Fruit fly (Drosophila melanogaster): Measurements from ENCODE around the gene Tl.

Gene Tl

DNA sequence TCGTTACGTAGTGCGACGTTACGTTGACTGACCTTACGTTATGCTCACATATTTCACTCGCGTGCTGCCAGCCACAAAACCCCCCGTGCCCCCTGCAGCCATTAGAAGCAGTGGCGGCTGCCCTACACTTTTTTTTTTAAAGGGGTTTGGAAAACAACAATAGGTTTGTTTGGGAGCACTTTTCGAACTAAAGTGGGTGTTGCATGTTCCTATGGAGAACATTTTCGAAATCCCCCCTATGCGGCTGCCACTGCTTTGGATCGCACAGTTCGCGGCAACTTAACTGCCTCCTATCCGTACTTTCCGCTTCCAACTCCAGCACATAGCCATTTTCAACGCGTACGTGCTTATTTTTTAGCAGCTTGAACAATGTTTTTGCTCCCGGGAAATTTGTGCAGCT lies 54.9 kb downstream of the Tl start (continued):
- TF ChIP-seq CG3281 (GFP tag; optimal IDR thresholded peaks at IDR 0.05) = no peak
- TF ChIP-seq CG12155 (GFP tag; optimal IDR thresholded peaks at IDR 0.05) = no peak
- TF ChIP-seq ham (GFP tag; IDR thresholded peaks at IDR 0.05) = no peak
- TF ChIP-seq Dp (GFP tag; optimal IDR thresholded peaks at IDR 0.05) = no peak
- TF ChIP-seq Mad (GFP tag; optimal IDR thresholded peaks at IDR 0.05) = no peak
- no peak for TF ChIP-seq CG16779 (GFP tag; IDR thresholded peaks at IDR 0.05)
- TF ChIP-seq Abd-B (GFP tag; optimal IDR thresholded peaks at IDR 0.05) = peak; percentile 15
- 0 out of 3 replicates have a peak, but pooled peaks have one; percentile 15 for TF ChIP-seq Aef1 (GFP tag; IDR thresholded peaks at IDR 0.05)
- TF ChIP-seq vvl (GFP tag; IDR thresholded peaks at IDR 0.05) = peak; percentile 51
- TF ChIP-seq Bteb2 (GFP tag; optimal IDR thresholded peaks at IDR 0.05) = no peak
- no peak for TF ChIP-seq CG12071 (GFP tag; optimal IDR thresholded peaks at IDR 0.05)
- TF ChIP-seq her (GFP tag; optimal IDR thresholded peaks at IDR 0.05) = peak; percentile 5
- no peak for TF ChIP-seq CG10431 (GFP tag; optimal IDR thresholded peaks at IDR 0.05)
- no peak for TF ChIP-seq BtbVII (GFP tag; optimal IDR thresholded peaks at IDR 0.05)
- no peak for TF ChIP-seq CG18764 (GFP tag; optimal IDR thresholded peaks at IDR 0.05)
- TF ChIP-seq CG14965 (GFP tag; optimal IDR thresholded peaks at IDR 0.05; ENCODE audit: borderline replicate concordance) = no peak
- TF ChIP-seq disco-r (GFP tag; optimal IDR thresholded peaks at IDR 0.05) = no peak
- no peak for TF ChIP-seq CG15601 (tag; optimal IDR thresholded peaks at IDR 0.05)
- no peak for TF ChIP-seq CG18011 (GFP tag; optimal IDR thresholded peaks at IDR 0.05)
- no peak for TF ChIP-seq eyg (GFP tag; optimal IDR thresholded peaks at IDR 0.05)
- no peak for TF ChIP-seq oc (tag; optimal IDR thresholded peaks at IDR 0.05)
- no peak for TF ChIP-seq Chrac-16 (GFP tag; optimal IDR thresholded peaks at IDR 0.05)
- no peak for TF ChIP-seq CG1792 (GFP tag; optimal IDR thresholded peaks at IDR 0.05)
- TF ChIP-seq Camta (GFP tag; optimal IDR thresholded peaks at IDR 0.05) = no peak
- TF ChIP-seq CG11695 (GFP tag; IDR thresholded peaks at IDR 0.05) = no peak
- TF ChIP-seq Side (GFP tag; optimal IDR thresholded peaks at IDR 0.05) = no peak
- no peak; the same call in 1 of the 2 replicates for TF ChIP-seq onecut (GFP tag; IDR thresholded peaks at IDR 0.05)
- no peak for TF ChIP-seq jing (GFP tag; optimal IDR thresholded peaks at IDR 0.05)
- no peak for TF ChIP-seq Bdp1 (GFP tag; optimal IDR thresholded peaks at IDR 0.05)
- peak; percentile 10 for TF ChIP-seq CG7556 (GFP tag; optimal IDR thresholded peaks at IDR 0.05)
- no peak for TF ChIP-seq crp (GFP tag; optimal IDR thresholded peaks at IDR 0.05)
- TF ChIP-seq cwo (GFP tag; optimal IDR thresholded peaks at IDR 0.05) = no peak
- TF ChIP-seq CG17359 (tag; optimal IDR thresholded peaks at IDR 0.05) = no peak
- no peak for TF ChIP-seq slp2 (GFP tag; optimal IDR thresholded peaks at IDR 0.05)
- TF ChIP-seq zen (tag; optimal IDR thresholded peaks at IDR 0.05) = no peak
- 0 out of 3 replicates have a peak, but pooled peaks have one; percentile 42 for TF ChIP-seq dysf (GFP tag; IDR thresholded peaks at IDR 0.05)
- TF ChIP-seq sim (GFP tag; IDR thresholded peaks at IDR 0.05) = no peak
- TF ChIP-seq Hmr (GFP tag; optimal IDR thresholded peaks at IDR 0.05) = peak; percentile 25
- no peak for TF ChIP-seq az2 (GFP tag; optimal IDR thresholded peaks at IDR 0.05)
- no peak for TF ChIP-seq CG8765 (GFP tag; IDR thresholded peaks at IDR 0.05)
- no peak for TF ChIP-seq CG4707 (GFP tag; optimal IDR thresholded peaks at IDR 0.05)
- no peak for TF ChIP-seq sima (GFP tag; optimal IDR thresholded peaks at IDR 0.05)
- peak; percentile 17; the same call in 1 of the 2 replicates for TF ChIP-seq esg (GFP tag; conservative IDR thresholded peaks at IDR 0.05)
- TF ChIP-seq Mes4 (GFP tag; optimal IDR thresholded peaks at IDR 0.05) = no peak
- no peak for TF ChIP-seq Spps (tag; optimal IDR thresholded peaks at IDR 0.05)
- TF ChIP-seq gcm2 (GFP tag; optimal IDR thresholded peaks at IDR 0.05) = no peak
- TF ChIP-seq CG12219 (GFP tag; optimal IDR thresholded peaks at IDR 0.05) = no peak
- TF ChIP-seq CG16815 (GFP tag; optimal IDR thresholded peaks at IDR 0.05) = no peak
- TF ChIP-seq unc-4 (GFP tag; IDR thresholded peaks at IDR 0.05; ENCODE audit: partially characterized antibody) = no peak
- TF ChIP-seq E2f2 (GFP tag; IDR thresholded peaks at IDR 0.05) = no peak
- no peak for TF ChIP-seq Fer3 (tag; optimal IDR thresholded peaks at IDR 0.05)
- TF ChIP-seq CG7963 (GFP tag; IDR thresholded peaks at IDR 0.05; ENCODE audit: partially characterized antibody) = no peak
